Fruit fly (Drosophila melanogaster): ENCODE measurements around the gene CG3117.

DNA sequence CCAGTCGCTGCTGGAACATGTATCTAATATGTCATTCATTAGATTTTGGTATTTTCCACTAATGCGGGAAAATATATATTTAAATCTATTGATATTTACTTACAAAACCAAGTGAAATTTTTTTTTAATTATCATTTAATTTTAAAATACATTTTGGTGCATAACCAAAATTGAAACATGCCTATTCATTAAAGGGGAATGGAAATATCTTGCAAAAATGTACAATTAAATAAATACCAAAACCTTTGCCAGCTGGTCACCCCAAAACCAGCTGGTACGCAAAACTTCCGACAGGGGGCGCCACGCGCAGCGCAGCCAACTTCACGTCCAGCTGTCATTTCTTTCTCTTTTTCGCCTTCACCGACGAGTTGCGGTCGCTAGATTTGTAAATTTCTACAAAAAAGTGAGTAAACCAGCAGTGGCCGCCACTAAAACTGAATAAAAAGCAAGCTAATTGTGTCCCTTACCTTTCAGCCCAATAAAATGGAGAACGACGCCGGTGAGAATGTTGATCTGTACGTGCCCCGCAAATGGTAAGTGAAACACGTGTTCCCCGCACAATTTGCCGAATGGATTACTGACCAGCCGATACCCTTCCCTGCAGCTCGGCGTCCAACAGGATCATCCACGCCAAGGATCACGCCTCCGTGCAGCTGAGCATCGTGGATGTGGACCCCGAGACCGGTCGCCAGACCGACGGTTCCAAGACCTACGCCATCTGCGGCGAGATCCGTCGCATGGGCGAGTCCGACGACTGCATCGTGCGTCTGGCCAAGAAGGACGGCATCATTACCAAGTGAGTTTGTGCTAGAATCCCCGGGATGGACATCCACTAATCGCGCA is 9.0 kb upstream of the CG3117 start, which contains the start of the genes CG3104 and RpS21:
- peak; percentile 92 to 95 for TF ChIP-seq CTCF (optimal IDR thresholded peaks at IDR 0.05)
- no peak for TF ChIP-seq CG8478 (optimal IDR thresholded peaks at IDR 0.05)

Measured in S2 (cell line).